Fruit fly (Drosophila melanogaster): ENCODE data around the gene baz.

The baz gene

DNA sequence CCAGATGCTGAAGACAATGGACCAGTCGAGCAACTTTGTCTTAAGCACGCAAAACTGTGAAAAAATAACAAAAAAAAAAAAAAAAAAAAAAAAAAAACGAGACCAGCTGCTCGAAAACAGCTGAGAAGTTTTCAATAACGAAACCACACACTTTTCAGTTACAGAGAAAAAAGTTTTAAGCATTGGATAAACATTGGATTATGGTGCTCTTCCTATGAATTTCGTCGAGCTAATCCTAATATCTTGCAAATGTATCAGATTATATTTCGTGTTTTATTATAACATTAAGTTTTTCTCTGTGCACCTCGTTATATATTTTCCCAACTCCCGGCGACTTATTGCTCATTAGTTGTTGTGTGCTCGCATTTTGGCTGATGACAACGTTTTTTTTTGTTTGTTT is 16.7 kb downstream of the baz start (continued):
- TF ChIP-seq Sry-β (GFP tag; optimal IDR thresholded peaks at IDR 0.05) = no peak
- no peak for TF ChIP-seq ab (GFP tag; optimal IDR thresholded peaks at IDR 0.05)
- TF ChIP-seq CG7372 (GFP tag; IDR thresholded peaks at IDR 0.05) = peak; percentile 51; the same call in 1 of the 2 replicates
- peak; percentile 68 for TF ChIP-seq sisA (GFP tag; IDR thresholded peaks at IDR 0.05)
- TF ChIP-seq MESR4 (GFP tag; optimal IDR thresholded peaks at IDR 0.05) = no peak
- peak; percentile 68 for TF ChIP-seq dmrt99B (tag; optimal IDR thresholded peaks at IDR 0.05)
- TF ChIP-seq CG18476 (GFP tag; optimal IDR thresholded peaks at IDR 0.05) = no peak
- TF ChIP-seq ara (GFP tag; IDR thresholded peaks at IDR 0.05) = 0 out of 2 replicates have a peak, but pooled peaks have one; percentile 35
- TF ChIP-seq CG3838 (GFP tag; optimal IDR thresholded peaks at IDR 0.05) = no peak
- TF ChIP-seq CG4424 (GFP tag; optimal IDR thresholded peaks at IDR 0.05) = peak; percentile 41
- peak; percentile 48 for TF ChIP-seq Camta (GFP tag; optimal IDR thresholded peaks at IDR 0.05)
- TF ChIP-seq ranshi (GFP tag; IDR thresholded peaks at IDR 0.05) = 0 out of 2 replicates have a peak, but pooled peaks have one; percentile 25
- peak; percentile 63 for TF ChIP-seq CG17359 (tag; optimal IDR thresholded peaks at IDR 0.05)
- no peak for TF ChIP-seq hb (GFP tag; IDR thresholded peaks at IDR 0.05; ENCODE audit: partially characterized antibody)
- TF ChIP-seq CG2712 (tag; optimal IDR thresholded peaks at IDR 0.05) = peak; percentile 52
- no peak for TF ChIP-seq CG12155 (GFP tag; optimal IDR thresholded peaks at IDR 0.05)
- peak; percentile 10 for TF ChIP-seq fd3F (GFP tag; optimal IDR thresholded peaks at IDR 0.05)
- TF ChIP-seq lmd (GFP tag; IDR thresholded peaks at IDR 0.05) = peak; percentile 74
- TF ChIP-seq cwo (GFP tag; optimal IDR thresholded peaks at IDR 0.05) = peak; percentile 34
- TF ChIP-seq CG15696 (tag; optimal IDR thresholded peaks at IDR 0.05) = no peak
- TF ChIP-seq CG4854 (GFP tag; optimal IDR thresholded peaks at IDR 0.05) = no peak
- no peak for TF ChIP-seq unc-4 (GFP tag; IDR thresholded peaks at IDR 0.05; ENCODE audit: partially characterized antibody)
- no peak for TF ChIP-seq CG31365 (tag; optimal IDR thresholded peaks at IDR 0.05)
- no peak for TF ChIP-seq Optix (GFP tag; IDR thresholded peaks at IDR 0.05)
- 0 out of 3 replicates have a peak, but pooled peaks have one; percentile 38 for TF ChIP-seq H15 (GFP tag; IDR thresholded peaks at IDR 0.05)

DNA sequence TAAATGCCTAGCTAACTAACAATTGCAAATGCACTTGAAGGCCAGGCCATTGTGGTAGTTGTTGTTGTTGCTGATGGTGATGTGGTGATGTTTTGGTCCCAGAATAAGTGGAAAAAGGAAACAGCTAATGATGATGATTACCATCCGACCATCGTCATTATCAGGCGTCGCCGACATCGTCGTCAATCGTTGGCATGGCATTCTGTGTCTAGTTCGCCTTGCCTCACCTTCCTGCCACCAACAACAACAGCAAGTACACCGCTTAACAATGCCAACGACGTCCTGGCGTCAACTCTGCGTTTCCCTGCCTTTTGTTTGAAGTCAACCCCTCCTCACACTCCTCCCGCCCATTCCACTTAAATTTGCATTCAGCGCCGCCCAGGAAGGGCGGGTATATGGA is 17.8 kb downstream of the baz start:
- TF ChIP-seq CG11504 (tag; optimal IDR thresholded peaks at IDR 0.05) (no peak), B-H1 (GFP tag; IDR thresholded peaks at IDR 0.05) (no peak), CG4360 (GFP tag; IDR thresholded peaks at IDR 0.05) (peak; percentile 54), kah (GFP tag; optimal IDR thresholded peaks at IDR 0.05) (no peak), wek (GFP tag; optimal IDR thresholded peaks at IDR 0.05) (no peak), da (GFP tag; optimal IDR thresholded peaks at IDR 0.05) (no peak), zen (tag; optimal IDR thresholded peaks at IDR 0.05) (peak; percentile 87), ERR (GFP tag; optimal IDR thresholded peaks at IDR 0.05) (no peak), CG6791 (GFP tag; IDR thresholded peaks at IDR 0.05; ENCODE audit: partially characterized antibody) (no peak)

DNA sequence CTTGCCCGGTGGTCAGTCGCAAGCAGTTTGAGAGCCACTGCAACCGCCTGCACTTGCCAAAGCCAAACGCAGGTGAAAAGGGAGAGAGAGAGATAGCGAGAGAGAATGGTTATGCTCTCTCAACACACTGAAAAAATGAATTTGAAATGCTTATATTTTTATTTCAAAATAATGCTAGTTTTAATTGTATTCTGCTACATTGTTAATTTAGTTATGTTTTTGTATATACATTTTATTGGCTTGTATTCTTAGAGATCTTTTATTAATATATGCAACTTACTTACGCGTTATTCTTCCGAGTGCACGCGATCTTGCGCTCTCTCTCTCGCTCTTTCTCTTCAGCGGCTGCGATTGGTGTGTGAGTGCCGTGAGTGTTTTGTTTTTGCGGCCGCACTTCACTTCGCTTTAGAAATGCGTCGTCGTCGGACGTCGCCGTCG is 18.7 kb downstream of the baz start:
- no peak for TF ChIP-seq hb (GFP tag; IDR thresholded peaks at IDR 0.05; ENCODE audit: partially characterized antibody)
- peak; percentile 29 for TF ChIP-seq CG4282 (GFP tag; optimal IDR thresholded peaks at IDR 0.05)
- TF ChIP-seq CG8089 (GFP tag; optimal IDR thresholded peaks at IDR 0.05) = peak; percentile 90
- TF ChIP-seq CG7745 (tag; optimal IDR thresholded peaks at IDR 0.05) = no peak
- TF ChIP-seq CG3281 (GFP tag; optimal IDR thresholded peaks at IDR 0.05) = peak; percentile 94
- TF ChIP-seq Hsf (GFP tag; optimal IDR thresholded peaks at IDR 0.05) = peak; percentile 79
- TF ChIP-seq CG12104 (GFP tag; optimal IDR thresholded peaks at IDR 0.05) = peak; percentile 94
- TF ChIP-seq Ssrp (tag; optimal IDR thresholded peaks at IDR 0.05) = no peak
- TF ChIP-seq CG32767 (GFP tag; IDR thresholded peaks at IDR 0.05) = peak; percentile 89
- TF ChIP-seq stc (GFP tag; IDR thresholded peaks at IDR 0.05) = peak; percentile 99
- TF ChIP-seq CG4424 (GFP tag; optimal IDR thresholded peaks at IDR 0.05) = peak; percentile 98
- peak; percentile 15 for TF ChIP-seq da (GFP tag; optimal IDR thresholded peaks at IDR 0.05)
- no peak for TF ChIP-seq CoRest (tag; optimal IDR thresholded peaks at IDR 0.05)
- peak; percentile 77 for TF ChIP-seq en (GFP tag; optimal IDR thresholded peaks at IDR 0.05)
- peak; percentile 95 for TF ChIP-seq tup (GFP tag; optimal IDR thresholded peaks at IDR 0.05)
- peak; percentile 39 for TF ChIP-seq Sry-β (GFP tag; optimal IDR thresholded peaks at IDR 0.05)
- no peak for TF ChIP-seq CG17328 (GFP tag; IDR thresholded peaks at IDR 0.05)
- no peak for TF ChIP-seq CG17568 (GFP tag; optimal IDR thresholded peaks at IDR 0.05)
- TF ChIP-seq Aef1 (GFP tag; IDR thresholded peaks at IDR 0.05) = peak; percentile 97
- TF ChIP-seq h (optimal IDR thresholded peaks at IDR 0.05) = no peak

All from whole organism, embryonic.